Fruit fly (Drosophila melanogaster): ENCODE measurements around the gene salt.

salt gene

dm6 chr3R:31713306-31714123 is 41.0 kb downstream of the salt start, which contains the start of gene ttk (continued):
- TF ChIP-seq Mes4 (GFP tag; optimal IDR thresholded peaks at IDR 0.05) (no peak), CG32767 (GFP tag; IDR thresholded peaks at IDR 0.05) (0 out of 2 replicates have a peak, but pooled peaks have one; percentile 9), zfh2 (GFP tag; optimal IDR thresholded peaks at IDR 0.05) (no peak), Dad (GFP tag; optimal IDR thresholded peaks at IDR 0.05) (peak; percentile 3), CG18619 (GFP tag; optimal IDR thresholded peaks at IDR 0.05) (no peak), CG12659 (GFP tag; optimal IDR thresholded peaks at IDR 0.05) (no peak), unpg (GFP tag; optimal IDR thresholded peaks at IDR 0.05) (no peak), kah (GFP tag; optimal IDR thresholded peaks at IDR 0.05) (peak; percentile 8), Dbx (GFP tag; IDR thresholded peaks at IDR 0.05) (peak; percentile 27; the same call in 1 of the 3 replicates), CG1832 (GFP tag; optimal IDR thresholded peaks at IDR 0.05) (peak; percentile 53), Nf-YC (tag; optimal IDR thresholded peaks at IDR 0.05) (no peak), Hr78 (GFP tag; optimal IDR thresholded peaks at IDR 0.05) (peak in 1 of 2 experiments; percentile 97), Hsf (GFP tag; optimal IDR thresholded peaks at IDR 0.05) (no peak), ems (GFP tag; optimal IDR thresholded peaks at IDR 0.05) (no peak), lmd (GFP tag; IDR thresholded peaks at IDR 0.05) (no peak), CG34376 (GFP tag; optimal IDR thresholded peaks at IDR 0.05) (no peak), unc-4 (GFP tag; IDR thresholded peaks at IDR 0.05; ENCODE audit: partially characterized antibody) (peak; percentile 44), CG6813 (GFP tag; optimal IDR thresholded peaks at IDR 0.05) (peak; percentile 19), seq (GFP tag; IDR thresholded peaks at IDR 0.05) (peak; percentile 36; the same call in 1 of the 2 replicates), CG15479 (GFP tag; optimal IDR thresholded peaks at IDR 0.05) (peak; percentile 23), CG15601 (tag; optimal IDR thresholded peaks at IDR 0.05) (no peak), z (GFP tag; IDR thresholded peaks at IDR 0.05) (0 out of 3 replicates have a peak, but pooled peaks have one; percentile 11), CG17829 (tag; optimal IDR thresholded peaks at IDR 0.05) (no peak), Chrac-16 (GFP tag; optimal IDR thresholded peaks at IDR 0.05) (no peak), CG10654 (GFP tag; optimal IDR thresholded peaks at IDR 0.05) (no peak), salm (tag; optimal IDR thresholded peaks at IDR 0.05) (peak; percentile 15), CG17385 (GFP tag; optimal IDR thresholded peaks at IDR 0.05) (peak; percentile 90), chinmo (GFP tag; IDR thresholded peaks at IDR 0.05; ENCODE audit: partially characterized antibody) (peak; percentile 74; the same call in 2 of the 4 replicates), Hmr (GFP tag; optimal IDR thresholded peaks at IDR 0.05) (no peak), esg (GFP tag; conservative IDR thresholded peaks at IDR 0.05) (no peak), Spps (tag; optimal IDR thresholded peaks at IDR 0.05) (no peak), bbx (GFP tag; IDR thresholded peaks at IDR 0.05; ENCODE audit: partially characterized antibody) (0 out of 2 replicates have a peak, but pooled peaks have one; percentile 22), CG4360 (GFP tag; IDR thresholded peaks at IDR 0.05) (0 out of 2 replicates have a peak, but pooled peaks have one; percentile 54), sens (GFP tag) (peak; percentile 87), Deaf1 (tag; optimal IDR thresholded peaks at IDR 0.05) (peak; percentile 87), CG13287 (GFP tag; IDR thresholded peaks at IDR 0.05; ENCODE audit: partially characterized antibody) (peak; percentile 53), nom (GFP tag; optimal IDR thresholded peaks at IDR 0.05) (peak; percentile 68), CG8924 (tag; optimal IDR thresholded peaks at IDR 0.05) (peak; percentile 6), org-1 (GFP tag; optimal IDR thresholded peaks at IDR 0.05) (no peak), PHDP (tag; optimal IDR thresholded peaks at IDR 0.05) (no peak), CG12236 (GFP tag; optimal IDR thresholded peaks at IDR 0.05) (no peak), Lpt (GFP tag; optimal IDR thresholded peaks at IDR 0.05) (no peak), crp (GFP tag; optimal IDR thresholded peaks at IDR 0.05) (no peak), sob (GFP tag; IDR thresholded peaks at IDR 0.05) (no peak), Nf-YB (GFP tag; optimal IDR thresholded peaks at IDR 0.05) (peak; percentile 0), CG3726 (GFP tag; IDR thresholded peaks at IDR 0.05) (no peak), Eip74EF (GFP tag; optimal IDR thresholded peaks at IDR 0.05) (peak in 1 of 2 experiments; percentile 16)

Data from whole organism, embryonic.